Fruit fly (Drosophila melanogaster) whole organism, wandering third instar larva: Measurements from ENCODE around the gene eff.

Experiments
- Abd-B ChIP-seq: fragments of >200 bp; optimal IDR thresholded peaks from 2 replicates; lab custom pipeline; 2017; ENCODE audit warnings: missing biosample characterization, missing genetic modification characterization
- CG32264 ChIP-seq: fragments of 200-800 bp; sonication (Bioruptor generic); optimal IDR thresholded peaks from 2 replicates; lab custom pipeline; 2016; ENCODE audit warnings: missing biosample characterization, missing genetic modification characterization
- CrebA ChIP-seq: fragments of 200-800 bp; sonication (Bioruptor generic); optimal IDR thresholded peaks from 2 replicates; lab custom pipeline; 2016; ENCODE audit warnings: missing biosample characterization, mild to moderate bottlenecking, missing genetic modification characterization, borderline replicate concordance
- Dfd ChIP-seq: fragments of >200 bp; optimal IDR thresholded peaks from 2 replicates; lab custom pipeline; 2017; ENCODE audit warnings: missing biosample characterization, missing genetic modification characterization
- GATAd ChIP-seq: sonication (Bioruptor generic); optimal IDR thresholded peaks from 2 replicates; lab custom pipeline; 2016; ENCODE audit warnings: missing biosample characterization, missing genetic modification characterization
- Hnf4 ChIP-seq: fragments of 200-800 bp; sonication (Bioruptor generic); optimal IDR thresholded peaks from 2 replicates; lab custom pipeline; 2016; ENCODE audit warnings: missing biosample characterization, mild to moderate bottlenecking, missing genetic modification characterization
- Hr78 ChIP-seq: fragments of >200 bp; optimal IDR thresholded peaks from 2 replicates; lab custom pipeline; 2017; ENCODE audit warnings: missing biosample characterization, missing genetic modification characterization
- Hr83 ChIP-seq: fragments of 200-300 bp; sonication (Bioruptor generic); optimal IDR thresholded peaks from 2 replicates; lab custom pipeline; 2016; ENCODE audit warnings: missing biosample characterization, mild to moderate bottlenecking, missing genetic modification characterization, moderate library complexity; ENCODE audit not compliant: poor library complexity, severe bottlenecking
- Jra ChIP-seq: sonication (Bioruptor generic); optimal IDR thresholded peaks from 2 replicates; lab custom pipeline; 2016; ENCODE audit warnings: missing biosample characterization, missing genetic modification characterization
- Mio ChIP-seq: sonication (Bioruptor generic); optimal IDR thresholded peaks from 2 replicates; lab custom pipeline; 2016; ENCODE audit warnings: missing biosample characterization, missing genetic modification characterization
- Myc ChIP-seq: fragments of >200 bp; optimal IDR thresholded peaks from 2 replicates; lab custom pipeline; 2017
- N ChIP-seq: fragments of >200 bp; optimal IDR thresholded peaks from 2 replicates; lab custom pipeline; 2018; ENCODE audit warnings: missing biosample characterization, missing external identifiers, missing genetic modification characterization
- Rel ChIP-seq, 2 experiments: fragments of 200-800 bp; sonication (Bioruptor generic) in 1 of 2; optimal IDR thresholded peaks; 2 replicates in 1 of 2; 3 replicates in 1 of 2; lab custom pipeline; 2016 to 2019; ENCODE audit warnings: mild to moderate bottlenecking in 2 of 2, missing biosample characterization in 2 of 2, missing genetic modification characterization in 2 of 2, moderate library complexity in 1 of 2
- Sp1 ChIP-seq: fragments of 200-800 bp; sonication (Bioruptor generic); optimal IDR thresholded peaks from 3 replicates; lab custom pipeline; 2019; ENCODE audit warnings: missing biosample characterization, mild to moderate bottlenecking, missing genetic modification characterization, moderate library complexity
- Vsx2 ChIP-seq: fragments of 200-300, 225-300 bp; sonication (Bioruptor generic); optimal IDR thresholded peaks from 2 replicates; lab custom pipeline; 2018; ENCODE audit warnings: missing biosample characterization, missing genetic modification characterization; ENCODE audit not compliant: partially characterized antibody
- br ChIP-seq: fragments of 200-800 bp; sonication (Bioruptor generic); optimal IDR thresholded peaks from 2 replicates; lab custom pipeline; 2016; ENCODE audit warnings: missing biosample characterization, missing genetic modification characterization
- brk ChIP-seq: fragments of 200-800 bp; sonication (Bioruptor generic); optimal IDR thresholded peaks from 2 replicates; lab custom pipeline; 2016; ENCODE audit warnings: missing biosample characterization, mild to moderate bottlenecking, missing genetic modification characterization
- dl ChIP-seq, 2 experiments: fragments of 175-275, 200-275 bp in 1 of 2; fragments of 200-275 bp in 1 of 2; sonication (Bioruptor generic); optimal IDR thresholded peaks; lab custom pipeline; 2018; ENCODE audit warnings: mild to moderate bottlenecking in 2 of 2, missing biosample characterization in 2 of 2, missing genetic modification characterization in 2 of 2, moderate library complexity in 2 of 2; ENCODE audit not compliant: partially characterized antibody in 2 of 2, insufficient read depth in 1 of 2
- dmrt93B ChIP-seq: fragments of 200-800 bp; sonication (Bioruptor generic); optimal IDR thresholded peaks from 2 replicates; lab custom pipeline; 2018; ENCODE audit warnings: missing biosample characterization, mild to moderate bottlenecking, missing genetic modification characterization
- dsf ChIP-seq: sonication (Bioruptor generic); optimal IDR thresholded peaks from 2 replicates; lab custom pipeline; 2016; ENCODE audit warnings: missing biosample characterization, missing genetic modification characterization, borderline replicate concordance
- ey ChIP-seq: fragments of 200-800 bp; sonication (Bioruptor generic); optimal IDR thresholded peaks from 2 replicates; lab custom pipeline; 2016; ENCODE audit warnings: missing biosample characterization, missing genetic modification characterization
- foxo ChIP-seq, 2 experiments: fragments of 200-800 bp; sonication (Bioruptor generic); optimal IDR thresholded peaks; 2 replicates in 1 of 2; 3 replicates in 1 of 2; lab custom pipeline; 2016 to 2017; ENCODE audit warnings: missing biosample characterization in 2 of 2, missing genetic modification characterization in 2 of 2
- fru ChIP-seq: fragments of 200-800 bp; sonication (Bioruptor generic); optimal IDR thresholded peaks from 3 replicates; lab custom pipeline; 2016; ENCODE audit warnings: missing biosample characterization, mild to moderate bottlenecking, missing genetic modification characterization
- h ChIP-seq: fragments of 200-800 bp; sonication (Bioruptor generic); optimal IDR thresholded peaks from 3 replicates; lab custom pipeline; 2016; ENCODE audit warnings: missing biosample characterization, mild to moderate bottlenecking, missing genetic modification characterization
- jim ChIP-seq: fragments of 175-275, 200-325 bp; sonication (Bioruptor generic); optimal IDR thresholded peaks from 2 replicates; lab custom pipeline; 2016; ENCODE audit warnings: missing biosample characterization, mild to moderate bottlenecking, missing genetic modification characterization
- lola ChIP-seq: fragments of >200 bp; optimal IDR thresholded peaks from 2 replicates; lab custom pipeline; 2017; ENCODE audit warnings: missing biosample characterization, missing genetic modification characterization
- pan ChIP-seq: fragments of >200 bp; optimal IDR thresholded peaks from 2 replicates; lab custom pipeline; 2017
- rgr ChIP-seq: fragments of 200-800 bp; sonication (Bioruptor generic); optimal IDR thresholded peaks from 3 replicates; lab custom pipeline; 2016; ENCODE audit warnings: missing biosample characterization, mild to moderate bottlenecking, missing genetic modification characterization
- sv ChIP-seq: fragments of 200-800 bp; sonication (Bioruptor generic); optimal IDR thresholded peaks from 3 replicates; lab custom pipeline; 2016; ENCODE audit warnings: missing biosample characterization, missing genetic modification characterization
- tai ChIP-seq: sonication (Bioruptor generic); optimal IDR thresholded peaks from 2 replicates; lab custom pipeline; 2016; ENCODE audit warnings: missing biosample characterization, missing genetic modification characterization
- usp ChIP-seq: fragments of >200 bp; optimal IDR thresholded peaks from 2 replicates; lab custom pipeline; 2017; ENCODE audit warnings: missing biosample characterization, missing genetic modification characterization
- woc ChIP-seq: sonication (Bioruptor generic); optimal IDR thresholded peaks from 2 replicates; lab custom pipeline; 2016; ENCODE audit warnings: missing biosample characterization, mild to moderate bottlenecking, missing genetic modification characterization

eff gene

DNA sequence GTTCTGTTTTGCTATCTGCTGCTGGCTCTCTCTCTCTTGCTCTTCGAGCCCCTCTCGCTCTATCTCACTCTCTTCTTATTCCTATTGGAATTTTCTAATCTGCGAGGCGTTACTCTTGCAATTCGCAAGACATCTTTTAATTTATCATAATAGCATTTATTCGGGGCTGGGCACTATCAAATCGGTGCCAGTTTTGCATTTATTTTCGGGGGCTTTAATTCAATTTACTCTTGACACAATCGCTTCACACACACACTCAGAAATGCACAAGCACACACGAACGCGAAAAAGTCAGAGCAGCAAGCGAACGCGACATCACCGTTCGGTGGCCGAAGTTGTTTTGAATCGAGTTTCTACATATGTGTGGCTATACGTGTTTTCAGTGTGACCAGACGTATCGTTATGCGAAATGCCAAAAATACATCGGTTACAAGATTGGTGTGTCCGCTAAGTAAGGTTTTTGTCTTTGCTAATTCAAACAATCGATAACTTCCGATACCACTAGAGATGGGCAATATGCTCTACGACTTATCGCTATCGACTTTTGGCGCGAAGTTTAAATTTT, 44.1 kb downstream of the eff start, which contains the start of gene Meltrin (continued):
- no peak for TF ChIP-seq usp (GFP tag; lab: Kevin White, UChicago)
- peak; percentile 68 for TF ChIP-seq fru (GFP tag; lab: Kevin White, UChicago)
- TF ChIP-seq Hr83 (GFP tag; lab: Kevin White, UChicago), result peak; percentile 90
- peak; percentile 46 for TF ChIP-seq br (GFP tag; lab: Kevin White, UChicago)
- peak in 1 of 2 experiments; percentile 65 for TF ChIP-seq dl (GFP tag; optimal IDR thresholded peaks at IDR 0.05; lab: Kevin White, UChicago; ENCODE audit: insufficient read depth in 1 of 2, partially characterized antibody in 2 of 2)

DNA sequence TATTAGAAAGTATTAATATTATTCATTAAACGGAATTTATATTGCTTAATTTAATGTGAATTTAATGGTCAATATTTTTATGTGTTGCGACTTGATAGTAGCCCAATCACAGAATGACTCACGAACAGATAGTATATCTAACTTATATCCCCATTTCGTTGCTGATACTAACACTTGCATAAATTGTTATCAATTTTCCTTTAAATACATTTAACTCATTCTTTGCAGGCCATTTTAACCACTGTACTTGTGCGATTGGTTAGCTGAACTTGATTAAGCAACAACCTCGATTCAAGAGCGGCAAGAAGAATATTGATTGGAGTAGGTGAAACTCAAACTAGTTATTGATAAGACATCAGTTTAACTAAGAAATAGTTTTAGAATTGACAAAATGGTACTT, 45.5 kb downstream of the eff start:
- TF ChIP-seq jim (GFP tag; lab: Kevin White, UChicago) (no peak), usp (GFP tag; lab: Kevin White, UChicago) (no peak), h (GFP tag; lab: Kevin White, UChicago) (no peak), dmrt93B (no peak), lola (GFP tag; lab: Kevin White, UChicago) (no peak), CG32264 (GFP tag; lab: Kevin White, UChicago) (no peak), rgr (no peak), dl (GFP tag; optimal IDR thresholded peaks at IDR 0.05; lab: Kevin White, UChicago; ENCODE audit: insufficient read depth in 1 of 2, partially characterized antibody in 2 of 2) (no peak), brk (GFP tag; lab: Kevin White, UChicago) (no peak), Jra (no peak), GATAd (GFP tag; lab: Kevin White, UChicago) (no peak), Dfd (GFP tag; lab: Kevin White, UChicago) (no peak), Mio (GFP tag; lab: Kevin White, UChicago) (no peak)

DNA sequence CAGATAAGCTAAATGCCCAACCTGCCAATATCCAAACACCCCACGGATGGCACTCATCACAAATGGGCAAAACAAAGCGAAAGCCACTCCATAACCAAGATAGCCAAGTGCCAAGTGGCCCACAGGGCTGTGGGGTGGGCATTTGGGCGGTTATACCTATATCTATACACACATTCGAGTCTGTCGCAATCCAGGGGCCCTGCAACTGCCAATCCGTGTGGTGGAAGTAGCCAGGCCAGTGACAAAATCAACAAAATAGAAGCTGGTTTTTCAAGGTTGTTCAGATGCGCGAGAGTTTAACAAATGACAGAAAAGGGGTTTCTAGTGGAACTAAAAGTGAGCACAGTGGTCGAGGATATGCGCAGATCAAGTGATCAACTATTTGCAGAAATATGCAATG, 46.1 kb downstream of the eff start:
- no peak for TF ChIP-seq usp (GFP tag; lab: Kevin White, UChicago)

DNA sequence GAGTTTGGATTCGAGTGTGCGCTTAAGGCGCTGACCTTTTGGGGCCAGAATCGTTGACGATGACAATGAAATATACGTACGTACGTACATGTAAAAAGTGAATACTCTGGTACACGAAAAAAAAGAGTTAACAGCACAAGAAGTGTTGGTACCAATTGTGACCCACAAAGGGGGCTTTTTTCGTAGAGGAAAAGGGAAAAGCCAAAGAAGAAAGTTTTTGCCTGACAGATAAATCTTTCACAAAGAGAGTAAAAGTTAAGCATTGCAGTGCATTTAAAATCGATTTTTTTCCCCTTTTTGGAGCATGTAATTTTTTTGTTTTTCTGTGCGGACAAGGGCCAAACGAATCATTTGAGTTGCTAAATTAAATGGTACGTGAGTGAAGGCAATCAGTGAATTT, 46.5 kb downstream of the eff start:
- TF ChIP-seq dsf (GFP tag; lab: Kevin White, UChicago), result no peak
- TF ChIP-seq tai (GFP tag; lab: Kevin White, UChicago), result no peak
- TF ChIP-seq Dfd (GFP tag; lab: Kevin White, UChicago), result no peak
- no peak for TF ChIP-seq br (GFP tag; lab: Kevin White, UChicago)
- TF ChIP-seq Jra, result no peak
- TF ChIP-seq GATAd (GFP tag; lab: Kevin White, UChicago), result no peak
- no peak for TF ChIP-seq Hnf4
- no peak for TF ChIP-seq ey
- TF ChIP-seq h (GFP tag; lab: Kevin White, UChicago), result no peak
- no peak for TF ChIP-seq pan (lab: Kevin White, UChicago)
- no peak for TF ChIP-seq Hr83 (GFP tag; lab: Kevin White, UChicago)
- no peak for TF ChIP-seq dmrt93B
- no peak for TF ChIP-seq Abd-B
- TF ChIP-seq usp (GFP tag; lab: Kevin White, UChicago), result no peak
- no peak for TF ChIP-seq N (GFP tag; lab: Kevin White, UChicago)
- TF ChIP-seq rgr, result no peak
- no peak for TF ChIP-seq lola (GFP tag; lab: Kevin White, UChicago)

DNA sequence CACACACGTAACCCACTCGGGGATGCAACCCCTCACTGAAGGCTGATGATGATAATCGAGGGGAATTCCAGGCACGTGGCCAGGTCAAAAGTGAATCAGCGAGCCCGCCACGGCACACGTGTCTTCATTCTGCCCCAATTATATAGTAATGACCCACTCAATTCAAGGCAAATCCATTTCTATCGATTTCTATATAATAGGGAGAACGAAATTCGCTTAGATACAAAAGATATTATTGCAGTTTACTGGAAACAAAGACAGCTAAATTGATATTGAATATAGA, 48.2 kb downstream of the eff start:
- TF ChIP-seq CrebA (GFP tag; lab: Kevin White, UChicago) (no peak), usp (GFP tag; lab: Kevin White, UChicago) (no peak), rgr (no peak), Vsx2 (GFP tag; lab: Kevin White, UChicago) (no peak), brk (GFP tag; lab: Kevin White, UChicago) (no peak), dl (GFP tag; optimal IDR thresholded peaks at IDR 0.05; lab: Kevin White, UChicago; ENCODE audit: insufficient read depth in 1 of 2, partially characterized antibody in 2 of 2) (no peak), Hr78 (GFP tag; lab: Kevin White, UChicago) (no peak), h (GFP tag; lab: Kevin White, UChicago) (no peak), CG32264 (GFP tag; lab: Kevin White, UChicago) (no peak)
- TF ChIP-seq, all 38 proteins: peak for 0

DNA sequence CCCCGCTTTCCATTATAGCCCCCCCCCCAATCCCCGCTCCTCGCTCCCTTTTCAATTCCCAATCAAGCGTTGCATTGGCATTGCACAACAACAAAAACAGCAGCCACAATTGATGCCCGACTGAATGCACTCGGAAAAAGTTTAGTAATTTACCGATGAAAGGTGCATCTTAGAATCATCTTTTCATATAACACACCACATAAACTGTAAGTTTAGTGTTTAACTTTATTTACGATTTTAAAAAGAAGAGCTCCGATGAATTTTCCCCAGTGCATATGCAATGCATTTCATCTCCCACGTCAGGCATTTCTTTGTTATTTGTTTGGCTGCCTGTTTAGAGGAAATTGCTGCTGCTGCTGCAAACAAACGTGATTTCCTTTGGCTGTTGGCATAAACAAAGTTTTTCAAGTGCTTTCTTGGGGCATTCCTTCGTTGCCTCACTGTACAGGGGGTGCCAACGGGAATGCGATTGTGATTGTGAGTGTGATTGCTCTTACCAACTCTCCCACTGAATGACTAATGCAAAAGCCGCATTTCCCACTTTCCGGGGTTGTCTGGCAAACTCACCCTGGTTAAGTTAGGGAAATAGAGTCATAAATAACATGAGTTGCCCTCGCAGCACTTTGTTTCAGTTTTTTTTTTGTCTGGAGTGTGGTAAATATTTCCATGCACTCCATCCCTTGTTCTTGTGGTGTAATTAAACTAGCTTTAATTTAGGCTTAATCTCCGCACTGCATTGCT, 48.7 kb downstream of the eff start:
- peak; percentile 67 for TF ChIP-seq rgr
- peak; percentile 70 for TF ChIP-seq h (GFP tag; lab: Kevin White, UChicago)
- no peak for TF ChIP-seq Mio (GFP tag; lab: Kevin White, UChicago)
- no peak for TF ChIP-seq dsf (GFP tag; lab: Kevin White, UChicago)
- no peak for TF ChIP-seq jim (GFP tag; lab: Kevin White, UChicago)
- peak; percentile 43 for TF ChIP-seq br (GFP tag; lab: Kevin White, UChicago)
- TF ChIP-seq tai (GFP tag; lab: Kevin White, UChicago), result no peak
- TF ChIP-seq Sp1, result peak; percentile 70
- TF ChIP-seq Rel (GFP tag; optimal IDR thresholded peaks at IDR 0.05; lab: Kevin White, UChicago), result no peak
- TF ChIP-seq Rel (tag; optimal IDR thresholded peaks at IDR 0.05; lab: Kevin White, UChicago), result no peak
- TF ChIP-seq Abd-B, result no peak
- TF ChIP-seq usp (GFP tag; lab: Kevin White, UChicago), result no peak
- peak; percentile 66 for TF ChIP-seq fru (GFP tag; lab: Kevin White, UChicago)
- TF ChIP-seq Hnf4, result peak; percentile 43
- TF ChIP-seq N (GFP tag; lab: Kevin White, UChicago), result no peak
- peak; percentile 16 for TF ChIP-seq woc (GFP tag; lab: Kevin White, UChicago)
- TF ChIP-seq sv (GFP tag; lab: Kevin White, UChicago), result no peak
- no peak for TF ChIP-seq dl (GFP tag; optimal IDR thresholded peaks at IDR 0.05; lab: Kevin White, UChicago; ENCODE audit: insufficient read depth in 1 of 2, partially characterized antibody in 2 of 2)
- TF ChIP-seq ey, result peak; percentile 67
- TF ChIP-seq foxo (GFP tag; optimal IDR thresholded peaks at IDR 0.05; lab: Kevin White, UChicago), result peak in 1 of 2 experiments; percentile 76
- no peak for TF ChIP-seq Hr78 (GFP tag; lab: Kevin White, UChicago)
- TF ChIP-seq Myc (lab: Kevin White, UChicago), result no peak
- TF ChIP-seq dmrt93B, result peak; percentile 39
- no peak for TF ChIP-seq Hr83 (GFP tag; lab: Kevin White, UChicago)
- TF ChIP-seq lola (GFP tag; lab: Kevin White, UChicago), result no peak
